Worm (Caenorhabditis elegans) whole organism, early embryonic: ENCODE results near the gene Y51B9A.6.

Experiments used
- B0310.2 ChIP-seq: sonication (generic microtip); optimal IDR thresholded peaks from 2 replicates; lab custom pipeline; 2016; ENCODE audit warnings: mild to moderate bottlenecking, missing genetic modification characterization, missing compliant biosample characterization
- F13C5.2 ChIP-seq: sonication (generic microtip); optimal IDR thresholded peaks from 2 replicates; lab custom pipeline; 2017; ENCODE audit warnings: mild to moderate bottlenecking, missing genetic modification characterization, inconsistent platforms, missing compliant biosample characterization
- aly-1 ChIP-seq: sonication (generic microtip); optimal IDR thresholded peaks from 2 replicates; lab custom pipeline; 2016; ENCODE audit warnings: missing genetic modification characterization, missing compliant biosample characterization
- ama-1 ChIP-seq: fragments of 150-350 bp; optimal IDR thresholded peaks from 2 replicates; lab custom pipeline; 2014
- ceh-13 ChIP-seq: fragments of 200-800 bp; sonication (Bioruptor generic); optimal IDR thresholded peaks from 2 replicates; lab custom pipeline; 2018; ENCODE audit warnings: mild to moderate bottlenecking, missing genetic modification characterization, missing compliant biosample characterization
- ceh-36 ChIP-seq: sonication (generic microtip); optimal IDR thresholded peaks from 2 replicates; lab custom pipeline; 2016; ENCODE audit warnings: missing genetic modification characterization, inconsistent platforms, missing compliant biosample characterization
- ets-7 ChIP-seq: sonication (generic microtip); optimal IDR thresholded peaks from 2 replicates; lab custom pipeline; 2016; ENCODE audit warnings: missing genotype, missing genetic modification characterization, missing compliant biosample characterization
- flt-1 ChIP-seq: fragments of 200-800 bp; sonication (Bioruptor generic); IDR thresholded peaks from 2 replicates; pipeline ENCODE4 v1.3.6; 2022; ENCODE audit warnings: missing genetic modification characterization, missing compliant biosample characterization
- hmbx-1 ChIP-seq: sonication (generic microtip); optimal IDR thresholded peaks from 2 replicates; lab custom pipeline; 2016; ENCODE audit warnings: mild to moderate bottlenecking, missing genetic modification characterization, missing compliant biosample characterization
- hmg-4 ChIP-seq: fragments of 200-800 bp; sonication (Bioruptor generic); optimal IDR thresholded peaks from 2 replicates; lab custom pipeline; 2018; ENCODE audit warnings: mild to moderate bottlenecking, missing genetic modification characterization, missing compliant biosample characterization
- hnd-1 ChIP-seq: sonication (generic microtip); optimal IDR thresholded peaks from 2 replicates; lab custom pipeline; 2016; ENCODE audit warnings: missing genetic modification characterization, missing compliant biosample characterization
- pes-1 ChIP-seq: fragments of 200-800 bp; sonication (Bioruptor generic); IDR thresholded peaks from 2 replicates; pipeline ENCODE4 v1.3.6; 2022; ENCODE audit warnings: missing genetic modification reagents, missing genetic modification characterization, missing compliant biosample characterization
- scrt-1 ChIP-seq: fragments of 200-800 bp; sonication (Bioruptor generic); IDR thresholded peaks from 2 replicates; pipeline ENCODE4 v1.3.6; 2022; ENCODE audit warnings: missing genetic modification characterization, missing compliant biosample characterization
- sea-1 ChIP-seq: fragments of 200-800 bp; sonication (Bioruptor generic); conservative IDR thresholded peaks from 2 replicates; pipeline ENCODE4 v1.3.6; 2022; ENCODE audit warnings: missing genetic modification characterization, missing compliant biosample characterization
- tbx-11 ChIP-seq: fragments of 200-800 bp; sonication (Bioruptor generic); IDR thresholded peaks from 2 replicates; pipeline ENCODE4 v1.3.6; 2022; ENCODE audit warnings: missing genetic modification characterization, missing compliant biosample characterization
- tbx-37 ChIP-seq: fragments of 200-800 bp; sonication (Bioruptor generic); conservative IDR thresholded peaks from 2 replicates; pipeline ENCODE4 v1.3.6; 2022; ENCODE audit warnings: missing genetic modification reagents, missing genetic modification characterization, missing compliant biosample characterization
- tra-4 ChIP-seq: sonication (generic microtip); optimal IDR thresholded peaks from 2 replicates; lab custom pipeline; 2017; ENCODE audit warnings: missing genetic modification characterization, missing compliant biosample characterization

The Y51B9A.6 gene

DNA sequence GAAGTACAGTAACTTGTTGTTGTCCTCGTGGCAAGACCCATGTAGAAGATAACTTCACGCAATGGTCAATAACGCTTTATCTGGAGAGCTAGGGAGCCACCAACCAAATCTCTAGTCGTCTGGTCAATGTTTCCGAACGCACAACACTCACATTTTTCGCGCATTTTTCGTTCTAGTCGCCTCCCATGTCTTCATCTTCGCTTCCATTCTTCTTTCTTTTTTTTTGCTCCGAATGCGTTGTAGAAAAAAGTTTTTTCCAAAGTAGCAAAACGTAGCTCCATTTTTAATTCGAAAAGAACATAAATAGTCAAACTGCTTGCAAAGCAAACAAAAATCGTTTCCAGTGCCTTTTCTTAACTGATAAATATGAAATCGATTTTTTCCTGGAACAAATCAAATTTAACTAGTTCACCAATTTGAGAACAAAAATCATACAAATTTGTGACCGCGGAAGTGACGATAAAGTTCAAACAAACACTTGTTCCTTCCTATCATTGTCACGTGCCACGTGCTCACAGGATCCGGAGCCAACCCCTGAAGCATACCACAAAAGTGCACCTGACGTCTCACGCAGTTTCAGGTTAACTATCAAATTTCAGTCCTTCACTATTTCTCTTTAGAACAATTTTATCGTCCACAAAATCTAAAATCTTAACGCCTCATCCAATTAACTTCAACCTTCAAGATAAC lies 16.0 kb upstream of the Y51B9A.6 start:
- TF ChIP-seq ceh-36: no peak
- no peak for TF ChIP-seq F13C5.2
- no peak for TF ChIP-seq ama-1
- no peak for TF ChIP-seq tbx-37
- no peak for TF ChIP-seq pes-1 (GFP tag; lab: Robert Waterston, UW)
- no peak for TF ChIP-seq aly-1 (tag; lab: Kevin White, UChicago)

DNA sequence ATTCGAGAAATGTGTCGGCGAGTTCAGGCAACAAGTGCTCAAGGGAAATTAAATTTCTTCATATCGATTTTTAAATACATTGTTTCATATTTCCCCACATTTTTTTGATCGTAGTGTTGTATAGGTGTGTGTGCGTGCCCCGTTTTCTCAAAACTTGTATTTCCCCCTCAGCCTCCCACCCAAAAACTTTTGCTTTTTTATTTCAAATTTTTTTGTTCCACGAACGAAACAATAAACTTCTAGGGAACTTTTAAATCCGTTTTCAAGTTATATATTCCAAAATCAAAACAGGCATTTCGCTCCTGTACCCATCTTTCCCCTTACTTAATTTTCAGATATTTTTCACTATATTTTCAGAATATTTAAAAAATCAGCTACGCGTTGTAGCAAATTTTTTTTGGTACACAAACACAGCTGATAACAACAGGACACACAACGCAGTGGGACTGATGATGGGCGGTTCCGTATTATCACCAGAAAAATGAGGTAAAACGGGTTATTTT lies 15.1 kb upstream of the Y51B9A.6 start, which contains the start of the genes M176.4 and M176.16:
Gene M176.4 (plus strand): TSS at position 301 of the 503 bp plus-strand sequence.
Gene M176.16 (plus strand): TSS at position 453 of the 503 bp plus-strand sequence.
- TF ChIP-seq ama-1 (no peak), tbx-11 (no peak), sea-1 (GFP tag; lab: Robert Waterston, UW) (no peak), B0310.2 (tag; lab: Kevin White, UChicago) (no peak), aly-1 (tag; lab: Kevin White, UChicago) (no peak), ceh-36 (no peak), hmg-4 (GFP tag; lab: Kevin White, UChicago) (no peak), hnd-1 (no peak), ets-7 (no peak), flt-1 (GFP tag; lab: Robert Waterston, UW) (no peak), tra-4 (tag; lab: Kevin White, UChicago) (no peak), ceh-13 (GFP tag; lab: Kevin White, UChicago) (no peak), tbx-37 (no peak), scrt-1 (no peak), hmbx-1 (tag; lab: Kevin White, UChicago) (no peak), pes-1 (GFP tag; lab: Robert Waterston, UW) (no peak)

DNA sequence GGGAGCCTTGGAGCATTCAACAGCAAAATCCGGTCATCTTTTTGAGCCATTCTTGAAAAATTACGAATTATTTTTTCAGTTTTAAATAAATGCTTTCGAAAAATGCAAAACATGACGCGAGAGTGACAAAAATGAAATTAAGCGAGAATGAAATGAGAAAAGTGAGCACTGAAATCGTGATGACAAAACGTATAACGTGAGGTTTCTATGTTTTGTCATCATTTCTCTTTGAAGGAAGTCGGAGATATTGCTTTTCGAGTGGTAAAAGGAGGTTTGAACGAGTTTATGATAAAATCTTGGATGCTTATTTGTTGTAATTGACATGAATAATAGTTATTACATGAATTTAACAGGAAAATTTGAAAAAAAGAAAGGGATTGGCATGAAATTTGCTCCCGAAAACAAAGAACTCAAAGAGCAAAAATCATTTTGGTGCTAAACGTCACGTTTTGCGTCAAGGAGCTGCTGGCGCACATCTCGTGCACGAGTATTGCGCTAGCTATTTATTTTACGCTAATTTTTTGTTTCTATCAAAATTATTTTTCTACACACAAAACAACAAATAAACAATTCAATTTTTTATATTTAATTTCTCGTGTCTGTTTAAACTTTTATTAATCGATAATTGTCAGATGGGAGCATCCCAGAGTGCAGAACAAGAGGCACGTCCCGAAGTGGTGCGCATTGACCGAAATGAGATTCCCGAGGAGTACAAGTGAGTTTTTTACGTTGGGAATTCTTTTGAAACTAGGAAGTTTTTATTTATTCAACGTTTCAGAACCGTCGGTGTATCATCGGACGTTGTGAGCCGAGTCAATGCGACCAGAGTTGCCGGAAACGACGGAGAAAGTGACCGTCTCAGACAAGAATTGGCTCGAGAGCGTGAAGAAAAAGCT lies 13.6 kb upstream of the Y51B9A.6 start, which contains the start of the genes gss-1 and chch-3:
Gene gss-1 (minus strand): TSS at position 51 of the 896 bp plus-strand sequence.
Gene chch-3 (plus strand): TSS at position 633 of the 896 bp plus-strand sequence.
- TF ChIP-seq hmg-4 (GFP tag; lab: Kevin White, UChicago) (no peak), hmbx-1 (tag; lab: Kevin White, UChicago) (no peak), ceh-36 (no peak), B0310.2 (tag; lab: Kevin White, UChicago) (no peak), ama-1 (no peak), ceh-13 (GFP tag; lab: Kevin White, UChicago) (no peak), tbx-37 (no peak), sea-1 (GFP tag; lab: Robert Waterston, UW) (no peak), flt-1 (GFP tag; lab: Robert Waterston, UW) (no peak), aly-1 (tag; lab: Kevin White, UChicago) (no peak), F13C5.2 (no peak), pes-1 (GFP tag; lab: Robert Waterston, UW) (no peak), scrt-1 (no peak), hnd-1 (no peak), ets-7 (no peak), tra-4 (tag; lab: Kevin White, UChicago) (no peak)

DNA sequence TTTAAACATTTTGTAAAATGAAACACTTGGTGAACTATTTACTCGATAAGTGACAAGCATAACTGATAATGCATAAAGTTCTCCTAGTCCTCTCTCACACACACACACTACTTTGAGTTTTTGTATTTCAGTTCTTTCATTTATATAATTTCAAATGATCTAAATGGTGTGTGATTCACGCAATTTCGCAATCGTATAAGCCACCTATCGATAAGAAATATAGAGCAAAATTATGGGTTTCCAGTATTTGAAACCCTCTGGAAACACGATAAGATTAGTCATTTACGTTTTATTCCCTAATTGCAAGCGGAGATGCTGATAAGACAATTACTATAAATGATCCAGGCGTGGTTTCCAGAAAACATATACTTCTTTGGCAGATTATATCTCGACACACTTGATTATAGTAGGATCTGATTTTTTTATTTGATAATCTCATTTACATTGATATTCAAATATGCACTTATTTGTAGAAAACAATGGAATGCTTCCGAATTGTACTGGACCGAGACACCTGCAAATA lies 9.2 kb upstream of the Y51B9A.6 start, which contains the start of gene arrd-3:
Gene arrd-3 (plus strand): TSS at position 473 of the 523 bp plus-strand sequence.
- TF ChIP-seq hmg-4 (GFP tag; lab: Kevin White, UChicago): no peak
- no peak for TF ChIP-seq scrt-1

DNA sequence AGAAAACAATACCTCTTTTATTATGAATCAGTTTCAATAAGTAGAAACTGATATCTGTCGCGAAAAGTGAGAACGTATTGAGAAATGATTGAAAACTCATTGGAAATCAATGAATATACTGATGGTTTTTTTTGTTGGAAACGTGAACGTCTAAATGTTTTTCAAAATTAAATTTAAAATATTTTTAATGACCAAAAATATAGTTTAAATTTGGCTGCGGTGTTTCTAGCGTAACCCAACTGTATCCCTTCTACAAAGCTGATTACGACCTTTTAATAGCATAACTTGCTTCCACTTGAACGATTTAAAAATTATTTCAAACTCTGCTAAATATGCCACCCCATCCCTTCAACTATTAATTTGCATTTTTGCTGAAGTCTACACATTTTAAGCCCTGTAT lies 8.5 kb upstream of the Y51B9A.6 start, which contains the start of gene M176.9:
Gene M176.9 (minus strand): TSS at position 101 of the 400 bp plus-strand sequence.
- TF ChIP-seq hnd-1: no peak
- TF ChIP-seq ama-1: no peak
- TF ChIP-seq hmbx-1 (tag; lab: Kevin White, UChicago): no peak
- TF ChIP-seq flt-1 (GFP tag; lab: Robert Waterston, UW): no peak
- TF ChIP-seq aly-1 (tag; lab: Kevin White, UChicago): no peak
- no peak for TF ChIP-seq pes-1 (GFP tag; lab: Robert Waterston, UW)
- no peak for TF ChIP-seq sea-1 (GFP tag; lab: Robert Waterston, UW)
- TF ChIP-seq tbx-11: no peak
- no peak for TF ChIP-seq ets-7
- TF ChIP-seq ceh-36: no peak
- TF ChIP-seq F13C5.2: no peak
- no peak for TF ChIP-seq scrt-1

DNA sequence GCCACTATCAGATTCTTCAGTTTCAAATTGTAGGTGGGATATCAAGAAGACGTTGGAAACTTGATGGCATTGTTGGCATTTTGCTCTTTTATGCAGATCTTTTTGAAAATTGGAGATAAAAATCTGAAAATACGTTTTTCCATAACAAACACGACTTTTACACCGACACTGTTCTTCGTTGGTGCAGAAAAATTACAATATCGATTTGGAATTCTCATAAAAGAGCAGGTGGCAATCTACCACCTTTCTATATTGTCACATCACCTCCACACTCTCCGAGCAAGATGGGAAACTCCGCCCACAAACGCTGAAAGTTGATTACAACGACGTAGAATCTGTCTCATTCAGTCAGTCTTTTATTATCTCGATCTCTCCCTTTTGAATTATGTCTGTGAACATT lies 4.5 kb upstream of the Y51B9A.6 start, which contains the start of gene arrd-2:
Gene arrd-2 (plus strand): TSS at position 301 of the 400 bp plus-strand sequence.
- TF ChIP-seq scrt-1 (no peak), flt-1 (GFP tag; lab: Robert Waterston, UW) (no peak), tbx-37 (no peak), hnd-1 (no peak), ama-1 (no peak), B0310.2 (tag; lab: Kevin White, UChicago) (no peak), hmg-4 (GFP tag; lab: Kevin White, UChicago) (no peak)

DNA sequence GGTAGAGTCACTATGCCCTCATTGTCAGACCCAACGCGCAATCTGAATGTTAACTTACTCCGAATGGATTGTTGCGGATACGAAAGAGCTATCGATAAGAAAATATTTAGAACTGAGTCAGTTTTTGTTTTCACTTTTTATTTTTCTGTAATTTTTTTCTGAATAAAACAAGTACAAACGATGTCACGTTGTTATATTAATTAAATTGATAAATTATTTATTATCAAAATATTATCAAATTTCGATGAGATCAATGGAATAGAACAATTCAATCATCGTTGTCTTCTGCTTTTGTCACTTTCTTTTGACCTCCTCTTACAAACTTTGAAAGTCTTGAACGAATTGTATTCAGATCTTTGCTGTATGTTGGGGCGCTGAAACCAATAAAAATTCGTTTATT lies 4.0 kb upstream of the Y51B9A.6 start, which contains the start of gene mpz-6:
Gene mpz-6 (minus strand): TSS at position 101 of the 400 bp plus-strand sequence.
- TF ChIP-seq pes-1 (GFP tag; lab: Robert Waterston, UW) (no peak), tra-4 (tag; lab: Kevin White, UChicago) (no peak), hnd-1 (no peak), F13C5.2 (no peak), hmbx-1 (tag; lab: Kevin White, UChicago) (no peak), ceh-36 (no peak), flt-1 (GFP tag; lab: Robert Waterston, UW) (no peak), tbx-37 (no peak), ets-7 (no peak), scrt-1 (no peak), B0310.2 (tag; lab: Kevin White, UChicago) (no peak)
